Worm (Caenorhabditis elegans): ENCODE results near the gene gipc-2.

Gene gipc-2

DNA sequence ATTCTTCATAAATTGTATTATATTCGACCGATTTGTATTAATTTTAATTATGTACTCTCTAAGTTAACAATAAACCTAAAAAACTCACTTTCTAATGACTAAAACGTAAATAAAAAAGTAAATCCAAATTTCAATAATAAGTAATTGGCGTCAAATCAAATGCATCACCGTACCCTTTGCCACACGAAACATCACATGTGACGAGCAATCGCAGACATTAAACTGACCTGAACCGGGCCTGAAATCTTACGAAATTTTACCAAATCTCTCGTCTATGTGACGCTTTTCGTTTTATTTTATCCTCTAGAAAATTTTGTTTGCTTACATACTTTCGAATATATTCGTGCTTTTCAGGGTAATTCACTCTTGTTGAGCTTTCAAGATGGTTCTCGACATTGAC lies 24.1 kb downstream of the gipc-2 start, which contains the start of the genes C47E12.2 and sars-1:
C47E12.2 (minus strand) TSS at position 131 of the 400 bp plus-strand sequence.
sars-1 (plus strand) TSS at position 355 of the 400 bp plus-strand sequence.
- no peak for TF ChIP-seq tbx-11 (GFP tag; IDR thresholded peaks at IDR 0.05)
- no peak for TF ChIP-seq tra-4 (tag; optimal IDR thresholded peaks at IDR 0.05)
- no peak for TF ChIP-seq F13C5.2 (tag; optimal IDR thresholded peaks at IDR 0.05)
- TF ChIP-seq ceh-36 (tag; optimal IDR thresholded peaks at IDR 0.05), result no peak
- no peak for TF ChIP-seq ceh-13 (GFP tag; optimal IDR thresholded peaks at IDR 0.05)
- no peak for TF ChIP-seq aly-1 (tag; optimal IDR thresholded peaks at IDR 0.05)
- TF ChIP-seq hnd-1 (tag; optimal IDR thresholded peaks at IDR 0.05), result no peak
- TF ChIP-seq sea-1 (GFP tag; conservative IDR thresholded peaks at IDR 0.05), result no peak
- no peak for TF ChIP-seq flt-1 (GFP tag; IDR thresholded peaks at IDR 0.05)
- TF ChIP-seq scrt-1 (GFP tag; IDR thresholded peaks at IDR 0.05), result no peak

- TF ChIP-seq ets-7 (tag; optimal IDR thresholded peaks at IDR 0.05), result no peak
Measured at ce11 chrIV:10001748-10002147, 25.7 kb downstream of the gipc-2 start, which contains the start of gene C47E12.3. TSS of gene C47E12.3 (minus strand) at chrIV:10001848.

DNA sequence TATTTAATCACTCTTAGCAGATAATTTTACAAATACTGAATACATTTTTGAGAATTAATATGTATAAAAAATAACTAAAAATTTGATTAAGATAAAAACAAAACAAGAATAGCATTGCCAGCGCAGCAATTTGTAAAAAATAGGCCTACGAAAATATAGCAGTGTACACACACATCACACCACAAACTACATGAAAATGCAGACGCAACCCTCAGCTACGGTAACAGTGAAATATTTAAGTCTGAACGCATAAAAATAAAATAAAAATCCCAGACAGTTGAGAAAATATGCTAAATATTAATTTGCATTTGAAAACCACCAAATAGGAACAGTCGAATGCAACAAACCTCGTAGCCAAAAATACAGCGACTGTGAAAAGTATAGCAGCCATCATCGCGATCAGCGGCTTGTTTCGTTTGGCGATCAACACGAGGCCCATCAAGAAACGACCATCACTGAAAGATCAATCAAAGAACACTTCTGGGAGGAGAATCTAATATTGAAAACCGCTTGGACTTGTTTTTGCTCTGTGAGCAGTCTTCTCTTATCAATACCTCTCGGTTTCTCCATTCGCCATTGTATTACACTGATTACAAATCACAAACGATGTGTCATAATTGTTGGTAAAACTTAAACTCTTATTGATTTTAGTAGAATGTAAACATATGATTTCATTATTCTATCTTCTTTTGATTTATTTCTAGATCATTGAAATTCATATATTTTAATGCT lies 28.8 kb downstream of the gipc-2 start, which contains the start of gene pyp-1:
pyp-1 (minus strand) TSS at position 439 of the 732 bp plus-strand sequence.
- TF ChIP-seq hnd-1 (tag; optimal IDR thresholded peaks at IDR 0.05) (no peak), tbx-37 (GFP tag; conservative IDR thresholded peaks at IDR 0.05) (no peak), scrt-1 (GFP tag; IDR thresholded peaks at IDR 0.05) (no peak), B0310.2 (tag; optimal IDR thresholded peaks at IDR 0.05) (no peak), ets-7 (tag; optimal IDR thresholded peaks at IDR 0.05) (no peak), ama-1 (optimal IDR thresholded peaks at IDR 0.05) (no peak), tra-4 (tag; optimal IDR thresholded peaks at IDR 0.05) (no peak), hmg-4 (GFP tag; optimal IDR thresholded peaks at IDR 0.05) (no peak), flt-1 (GFP tag; IDR thresholded peaks at IDR 0.05) (no peak), F13C5.2 (tag; optimal IDR thresholded peaks at IDR 0.05) (no peak), ceh-36 (tag; optimal IDR thresholded peaks at IDR 0.05) (no peak)

ce11 chrIV:9994895-9995394 lies 32.5 kb downstream of the gipc-2 start, which contains the start of gene uba-1:
TSS of gene uba-1 (minus strand) at chrIV:9994945.
- no peak for TF ChIP-seq flt-1 (GFP tag; IDR thresholded peaks at IDR 0.05)
- TF ChIP-seq ama-1 (optimal IDR thresholded peaks at IDR 0.05), result peak; percentile 61
- no peak for TF ChIP-seq ceh-13 (GFP tag; optimal IDR thresholded peaks at IDR 0.05)

DNA sequence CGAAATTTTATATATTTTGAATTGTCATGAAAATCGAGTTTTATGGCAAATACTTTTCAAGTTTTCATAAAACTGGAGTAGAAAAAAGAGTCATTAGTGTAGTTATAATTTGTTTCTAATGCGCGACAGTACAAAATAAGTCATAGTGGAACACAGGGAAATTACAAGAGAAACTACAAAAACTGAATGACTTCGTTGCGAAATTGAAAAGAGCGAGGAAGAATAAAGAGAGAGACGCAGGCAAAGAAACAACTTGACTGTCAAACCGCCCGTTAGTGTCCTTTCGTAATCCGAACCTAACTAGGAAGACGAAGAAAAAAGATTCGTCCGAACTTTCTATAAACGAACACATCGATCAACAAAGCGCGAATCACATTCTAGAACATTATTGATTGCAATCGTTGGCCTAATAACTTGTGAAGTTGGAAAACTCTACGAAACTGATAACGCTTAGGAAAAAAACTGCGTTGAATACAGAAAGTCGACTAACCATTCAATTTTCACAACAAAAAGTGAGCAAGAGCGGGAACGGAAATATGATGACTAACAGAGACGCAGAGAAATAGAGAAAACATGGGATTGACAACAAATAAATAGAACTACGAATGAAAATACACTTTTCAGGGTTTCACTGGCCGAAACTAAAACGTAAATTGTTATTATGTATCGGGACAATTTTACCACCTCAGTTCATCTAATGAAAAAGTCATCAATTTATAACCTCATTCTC lies 33.9 kb downstream of the gipc-2 start:
- TF ChIP-seq scrt-1 (GFP tag; IDR thresholded peaks at IDR 0.05), result no peak
- TF ChIP-seq tbx-37 (GFP tag; conservative IDR thresholded peaks at IDR 0.05), result no peak
- TF ChIP-seq aly-1 (tag; optimal IDR thresholded peaks at IDR 0.05), result no peak
- TF ChIP-seq tbx-11 (GFP tag; IDR thresholded peaks at IDR 0.05), result no peak
- TF ChIP-seq hmg-4 (GFP tag; optimal IDR thresholded peaks at IDR 0.05), result no peak
- no peak for TF ChIP-seq pes-1 (GFP tag; IDR thresholded peaks at IDR 0.05)
- no peak for TF ChIP-seq sea-1 (GFP tag; conservative IDR thresholded peaks at IDR 0.05)
- no peak for TF ChIP-seq ceh-36 (tag; optimal IDR thresholded peaks at IDR 0.05)
- TF ChIP-seq hmbx-1 (tag; optimal IDR thresholded peaks at IDR 0.05), result no peak
- no peak for TF ChIP-seq hnd-1 (tag; optimal IDR thresholded peaks at IDR 0.05)
- TF ChIP-seq tra-4 (tag; optimal IDR thresholded peaks at IDR 0.05), result no peak
- no peak for TF ChIP-seq ets-7 (tag; optimal IDR thresholded peaks at IDR 0.05)
- no peak for TF ChIP-seq flt-1 (GFP tag; IDR thresholded peaks at IDR 0.05)
- TF ChIP-seq ceh-13 (GFP tag; optimal IDR thresholded peaks at IDR 0.05), result no peak
- TF ChIP-seq F13C5.2 (tag; optimal IDR thresholded peaks at IDR 0.05), result no peak
- TF ChIP-seq B0310.2 (tag; optimal IDR thresholded peaks at IDR 0.05), result no peak
- TF ChIP-seq ama-1 (optimal IDR thresholded peaks at IDR 0.05), result no peak

DNA sequence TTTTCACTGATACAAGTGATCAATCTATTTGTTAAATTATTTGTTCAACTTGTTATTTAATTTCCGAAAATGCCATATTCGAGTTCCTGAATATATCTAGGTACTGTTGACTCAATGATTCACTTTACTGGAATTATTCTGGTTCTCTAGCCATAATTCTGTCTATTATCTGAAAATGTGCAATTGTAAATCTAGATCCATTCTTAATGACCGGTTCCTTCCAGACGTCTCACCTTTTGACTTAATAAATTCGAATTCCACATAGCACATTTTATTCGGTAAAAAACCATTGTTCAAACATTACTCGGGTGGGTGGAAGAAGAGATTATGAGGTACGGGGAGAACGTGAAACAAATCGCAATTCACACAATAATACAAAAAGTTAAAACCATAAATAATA lies 38.0 kb downstream of the gipc-2 start:
- no peak for TF ChIP-seq B0310.2 (tag; optimal IDR thresholded peaks at IDR 0.05)
- no peak for TF ChIP-seq flt-1 (GFP tag; IDR thresholded peaks at IDR 0.05)
- TF ChIP-seq F13C5.2 (tag; optimal IDR thresholded peaks at IDR 0.05), result no peak
- TF ChIP-seq hnd-1 (tag; optimal IDR thresholded peaks at IDR 0.05), result no peak
- TF ChIP-seq hmg-4 (GFP tag; optimal IDR thresholded peaks at IDR 0.05), result no peak
- no peak for TF ChIP-seq pes-1 (GFP tag; IDR thresholded peaks at IDR 0.05)
- TF ChIP-seq ama-1 (optimal IDR thresholded peaks at IDR 0.05), result no peak
- TF ChIP-seq ets-7 (tag; optimal IDR thresholded peaks at IDR 0.05), result no peak

DNA sequence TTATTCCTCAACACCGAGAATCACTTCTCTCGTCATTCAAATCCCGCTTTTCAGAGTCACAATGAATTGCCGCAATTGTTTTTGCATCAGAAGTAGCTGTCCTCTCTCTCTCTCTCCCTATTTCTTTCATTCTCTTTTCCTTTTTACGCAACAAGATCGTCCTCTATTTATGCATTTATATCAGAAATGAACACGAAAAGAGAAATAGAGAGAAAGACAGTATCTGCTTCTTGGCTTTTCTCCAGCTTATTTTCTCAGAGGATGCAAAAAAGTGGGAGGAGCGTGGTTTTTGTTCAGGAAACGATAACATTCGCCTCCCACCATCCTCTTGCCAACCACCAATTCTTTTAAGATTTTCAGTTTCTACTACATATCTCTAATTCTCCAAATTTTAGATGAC lies 44.6 kb downstream of the gipc-2 start, which contains the start of gene mam-2:
mam-2 (plus strand) TSS at position 301 of the 400 bp plus-strand sequence.
- TF ChIP-seq ama-1 (optimal IDR thresholded peaks at IDR 0.05), result no peak
- no peak for TF ChIP-seq scrt-1 (GFP tag; IDR thresholded peaks at IDR 0.05)
- no peak for TF ChIP-seq ceh-13 (GFP tag; optimal IDR thresholded peaks at IDR 0.05)
- no peak for TF ChIP-seq tra-4 (tag; optimal IDR thresholded peaks at IDR 0.05)
- TF ChIP-seq hmg-4 (GFP tag; optimal IDR thresholded peaks at IDR 0.05), result no peak
- no peak for TF ChIP-seq aly-1 (tag; optimal IDR thresholded peaks at IDR 0.05)
- no peak for TF ChIP-seq flt-1 (GFP tag; IDR thresholded peaks at IDR 0.05)
- no peak for TF ChIP-seq ceh-36 (tag; optimal IDR thresholded peaks at IDR 0.05)
- no peak for TF ChIP-seq B0310.2 (tag; optimal IDR thresholded peaks at IDR 0.05)
- TF ChIP-seq tbx-37 (GFP tag; conservative IDR thresholded peaks at IDR 0.05), result no peak
- TF ChIP-seq hnd-1 (tag; optimal IDR thresholded peaks at IDR 0.05), result no peak
- TF ChIP-seq pes-1 (GFP tag; IDR thresholded peaks at IDR 0.05), result no peak
- TF ChIP-seq hmbx-1 (tag; optimal IDR thresholded peaks at IDR 0.05), result no peak
- no peak for TF ChIP-seq ets-7 (tag; optimal IDR thresholded peaks at IDR 0.05)
- TF ChIP-seq sea-1 (GFP tag; conservative IDR thresholded peaks at IDR 0.05), result no peak
- no peak for TF ChIP-seq tbx-11 (GFP tag; IDR thresholded peaks at IDR 0.05)
- TF ChIP-seq F13C5.2 (tag; optimal IDR thresholded peaks at IDR 0.05), result no peak
